Fruit fly (Drosophila melanogaster) whole organism, embryonic: ENCODE results near the gene Tyler.

Source experiments
- Atf3 ChIP-seq: fragments of 200-800 bp; sonication (Bioruptor generic); optimal IDR thresholded peaks from 3 replicates; lab custom pipeline; 2016; ENCODE audit warnings: missing biosample characterization, missing genetic modification characterization
- B-H2 ChIP-seq: fragments of 200-800 bp; sonication (Bioruptor generic); optimal IDR thresholded peaks from 2 replicates; lab custom pipeline; 2018; ENCODE audit warnings: missing biosample characterization, mild to moderate bottlenecking, missing genetic modification characterization
- CG11093 ChIP-seq: fragments of 200-800 bp; sonication (Bioruptor generic); IDR thresholded peaks from 3 replicates; pipeline ENCODE4 v1.3.6; 2022; ENCODE audit warnings: missing biosample characterization, missing genetic modification characterization
- CG11504 ChIP-seq: fragments of 200-800 bp; sonication (Bioruptor generic); optimal IDR thresholded peaks from 3 replicates; lab custom pipeline; 2019; ENCODE audit warnings: missing biosample characterization, mild to moderate bottlenecking, missing genetic modification characterization, moderate library complexity
- CG12155 ChIP-seq: fragments of 200-800 bp; sonication (Bioruptor generic); optimal IDR thresholded peaks from 3 replicates; lab custom pipeline; 2016; ENCODE audit warnings: missing biosample characterization, missing genetic modification characterization
- CG1603 ChIP-seq: fragments of 200-800 bp; sonication (Bioruptor generic); optimal IDR thresholded peaks from 2 replicates; lab custom pipeline; 2019; ENCODE audit warnings: missing biosample characterization, mild to moderate bottlenecking, missing genetic modification characterization, moderate library complexity
- CG1647 ChIP-seq: fragments of 200-800 bp; sonication (Bioruptor generic); optimal IDR thresholded peaks from 3 replicates; lab custom pipeline; 2016; ENCODE audit warnings: missing biosample characterization, missing genetic modification characterization
- CG16779 ChIP-seq: fragments of 200-800 bp; sonication (Bioruptor generic); IDR thresholded peaks from 2 replicates; pipeline ENCODE4 v1.3.6; 2022; ENCODE audit warnings: missing biosample characterization, missing genetic modification characterization
- CG16815 ChIP-seq: fragments of 200-800 bp; sonication (Bioruptor generic); optimal IDR thresholded peaks from 3 replicates; lab custom pipeline; 2017; ENCODE audit warnings: missing biosample characterization, mild to moderate bottlenecking, missing genetic modification characterization
- CG17612 ChIP-seq: fragments of 200-800 bp; sonication (Bioruptor generic); IDR thresholded peaks from 2 replicates; pipeline ENCODE4 v1.3.6; 2022; ENCODE audit warnings: missing biosample characterization, missing genetic modification characterization
- CG2116 ChIP-seq: fragments of 200-800 bp; sonication (Bioruptor generic); optimal IDR thresholded peaks from 3 replicates; lab custom pipeline; 2018; ENCODE audit warnings: missing biosample characterization, mild to moderate bottlenecking, missing genetic modification characterization
- CG2129 ChIP-seq: fragments of 200-800 bp; sonication (Bioruptor generic); IDR thresholded peaks from 2 replicates; pipeline ENCODE4 v1.3.6; 2022; ENCODE audit warnings: missing biosample characterization, missing genetic modification characterization; ENCODE audit not compliant: partially characterized antibody
- CG34422 ChIP-seq: fragments of 200-800 bp; sonication (Bioruptor generic); IDR thresholded peaks from 3 replicates; pipeline ENCODE4 v1.3.6; 2022; ENCODE audit warnings: missing biosample characterization, missing genetic modification characterization
- CG6683 ChIP-seq: fragments of 200-800 bp; sonication (Bioruptor generic); optimal IDR thresholded peaks from 2 replicates; lab custom pipeline; 2017; ENCODE audit warnings: missing biosample characterization, mild to moderate bottlenecking, missing genetic modification characterization, missing genetic modification reagents
- CG6813 ChIP-seq: fragments of 200-800 bp; sonication (Bioruptor generic); optimal IDR thresholded peaks from 2 replicates; lab custom pipeline; 2017; ENCODE audit warnings: missing biosample characterization, missing genetic modification characterization, mild to moderate bottlenecking, moderate library complexity, missing genetic modification reagents
- CG7271 ChIP-seq: fragments of 200-800 bp; sonication (Bioruptor generic); optimal IDR thresholded peaks from 2 replicates; lab custom pipeline; 2018; ENCODE audit warnings: missing biosample characterization, mild to moderate bottlenecking, missing genetic modification characterization, moderate library complexity
- CG9437 ChIP-seq: fragments of 200-800 bp; sonication (Bioruptor generic); optimal IDR thresholded peaks from 2 replicates; lab custom pipeline; 2018; ENCODE audit warnings: missing biosample characterization, mild to moderate bottlenecking, missing genetic modification characterization
- Camta ChIP-seq: fragments of 200-800 bp; sonication (Bioruptor generic); optimal IDR thresholded peaks from 2 replicates; lab custom pipeline; 2016; ENCODE audit warnings: missing biosample characterization, missing genetic modification characterization
- D ChIP-seq, 2 experiments: fragments of 200-800 bp in 1 of 2; fragments of >200 bp in 1 of 2; sonication (Bioruptor generic) in 1 of 2; optimal IDR thresholded peaks; 2 replicates in 1 of 2; 3 replicates in 1 of 2; lab custom pipeline; 2017; ENCODE audit warnings: mild to moderate bottlenecking in 1 of 2, missing biosample characterization in 1 of 2, missing genetic modification characterization in 1 of 2, missing genetic modification reagents in 1 of 2
- Dll ChIP-seq: fragments of 200-800 bp; sonication (Bioruptor generic); IDR thresholded peaks from 4 replicates; pipeline ENCODE4 v1.3.6; 2022; ENCODE audit warnings: missing biosample characterization, missing genetic modification characterization; ENCODE audit not compliant: partially characterized antibody
- Eip74EF ChIP-seq, 2 experiments: fragments of 200-800 bp in 1 of 2; fragments of >200 bp in 1 of 2; sonication (Bioruptor generic) in 1 of 2; optimal IDR thresholded peaks; 2 replicates each; lab custom pipeline; 2017 to 2019; ENCODE audit warnings: missing biosample characterization in 2 of 2, missing genetic modification characterization in 2 of 2, mild to moderate bottlenecking in 1 of 2, moderate library complexity in 1 of 2
- Gug ChIP-seq: fragments of 200-800 bp; sonication (Bioruptor generic); IDR thresholded peaks from 4 replicates; pipeline ENCODE4 v1.3.6; 2022; ENCODE audit warnings: missing biosample characterization, missing genetic modification characterization
- HLH54F ChIP-seq: fragments of 200-800 bp; sonication (Bioruptor generic); optimal IDR thresholded peaks from 3 replicates; lab custom pipeline; 2016; ENCODE audit warnings: missing biosample characterization, missing genetic modification characterization
- Max ChIP-seq: fragments of 200-800 bp; sonication (Bioruptor generic); optimal IDR thresholded peaks from 2 replicates; lab custom pipeline; 2016; ENCODE audit warnings: missing biosample characterization, mild to moderate bottlenecking, missing genetic modification characterization
- Oaz ChIP-seq: fragments of 200-800 bp; sonication (Bioruptor generic); IDR thresholded peaks from 2 replicates; pipeline ENCODE4 v1.3.6; 2022; ENCODE audit warnings: missing biosample characterization, missing genetic modification characterization
- Ravus ChIP-seq: fragments of 200-800 bp; sonication (Bioruptor generic); IDR thresholded peaks from 2 replicates; pipeline ENCODE4 v1.3.6; 2022; ENCODE audit warnings: missing biosample characterization, missing genetic modification characterization
- Six4 ChIP-seq: fragments of 200-800 bp; sonication (Bioruptor generic); optimal IDR thresholded peaks from 2 replicates; lab custom pipeline; 2016; ENCODE audit warnings: missing biosample characterization, missing genetic modification characterization
- Sry-β ChIP-seq: fragments of 200-800 bp; sonication (Bioruptor generic); optimal IDR thresholded peaks from 2 replicates; lab custom pipeline; 2018; ENCODE audit warnings: missing biosample characterization, mild to moderate bottlenecking, missing genetic modification characterization, moderate library complexity
- ac ChIP-seq: fragments of 200-800 bp; sonication (Bioruptor generic); optimal IDR thresholded peaks from 3 replicates; lab custom pipeline; 2017; ENCODE audit warnings: missing biosample characterization, mild to moderate bottlenecking, missing genetic modification characterization
- bigmax ChIP-seq: fragments of 200-800 bp; sonication (Bioruptor generic); optimal IDR thresholded peaks from 2 replicates; lab custom pipeline; 2018; ENCODE audit warnings: missing biosample characterization, mild to moderate bottlenecking, missing genetic modification characterization
- bsh ChIP-seq, 2 experiments: fragments of 200-800 bp; sonication (Bioruptor generic); optimal IDR thresholded peaks; 2 replicates each; lab custom pipeline; 2017 to 2018; ENCODE audit warnings: mild to moderate bottlenecking in 2 of 2, missing biosample characterization in 2 of 2, missing genetic modification characterization in 2 of 2, moderate library complexity in 1 of 2
- ci ChIP-seq: fragments of 200-800 bp; sonication (Bioruptor generic); IDR thresholded peaks from 3 replicates; pipeline ENCODE4 v1.3.6; 2022; ENCODE audit warnings: missing biosample characterization, missing genetic modification characterization
- fru ChIP-seq: fragments of >200 bp; optimal IDR thresholded peaks from 2 replicates; lab custom pipeline; 2017
- fu2 ChIP-seq: fragments of 200-800 bp; sonication (Bioruptor generic); optimal IDR thresholded peaks from 2 replicates; lab custom pipeline; 2016; ENCODE audit warnings: missing biosample characterization, missing genetic modification characterization
- oc ChIP-seq: fragments of 200-800 bp; sonication (Bioruptor generic); optimal IDR thresholded peaks from 2 replicates; lab custom pipeline; 2018; ENCODE audit warnings: missing biosample characterization, mild to moderate bottlenecking, missing genetic modification characterization, moderate library complexity
- odd ChIP-seq: fragments of 200-800 bp; sonication (Bioruptor generic); optimal IDR thresholded peaks from 2 replicates; lab custom pipeline; 2017; ENCODE audit warnings: missing biosample characterization, mild to moderate bottlenecking, missing genetic modification characterization
- onecut ChIP-seq: fragments of 200-800 bp; sonication (Bioruptor generic); IDR thresholded peaks from 2 replicates; pipeline ENCODE4 v1.3.6; 2022; ENCODE audit warnings: missing biosample characterization, missing genetic modification characterization
- org-1 ChIP-seq: fragments of 200-800 bp; sonication (Bioruptor generic); optimal IDR thresholded peaks from 2 replicates; lab custom pipeline; 2017; ENCODE audit warnings: missing biosample characterization, missing genetic modification characterization
- otp ChIP-seq: fragments of 200-800 bp; sonication (Bioruptor generic); IDR thresholded peaks from 3 replicates; pipeline ENCODE4, ENCODE4 v1.3.6; 2022; ENCODE audit warnings: missing biosample characterization, missing genetic modification characterization
- pfk ChIP-seq: fragments of 200-800 bp; sonication (Bioruptor generic); optimal IDR thresholded peaks from 2 replicates; lab custom pipeline; 2018; ENCODE audit warnings: missing biosample characterization, mild to moderate bottlenecking, missing genetic modification characterization, moderate library complexity
- prd ChIP-seq, 3 experiments: fragments of >200 bp in 2 of 3; fragments of 200-800 bp in 1 of 3; sonication (Bioruptor generic) in 1 of 3; optimal IDR thresholded peaks in 2 of 3; IDR thresholded peaks in 1 of 3; 2 replicates in 2 of 3; 3 replicates in 1 of 3; pipeline versions ENCODE4 v1.3.6 to Lab custom; 2017 to 2022; ENCODE audit warnings: missing biosample characterization in 1 of 3, missing genetic modification characterization in 1 of 3
- pros ChIP-seq: fragments of 200-800 bp; sonication (Bioruptor generic); optimal IDR thresholded peaks from 3 replicates; lab custom pipeline; 2019; ENCODE audit warnings: missing biosample characterization, mild to moderate bottlenecking, missing genetic modification characterization, moderate library complexity
- sna ChIP-seq: fragments of 200-800 bp; sonication (Bioruptor generic); IDR thresholded peaks from 2 replicates; pipeline ENCODE4 v1.3.6; 2022; ENCODE audit warnings: missing biosample characterization, missing genetic modification characterization; ENCODE audit not compliant: partially characterized antibody
- trh ChIP-seq: fragments of 200-800 bp; sonication (Bioruptor generic); optimal IDR thresholded peaks from 2 replicates; lab custom pipeline; 2016; ENCODE audit warnings: missing biosample characterization, missing genetic modification characterization
- vnd ChIP-seq: fragments of 200-800 bp; sonication (Bioruptor generic); IDR thresholded peaks from 3 replicates; pipeline ENCODE4 v1.3.6; 2022; ENCODE audit warnings: missing biosample characterization, missing genetic modification characterization; ENCODE audit not compliant: partially characterized antibody
- z ChIP-seq: fragments of 200-800 bp; sonication (Bioruptor generic); IDR thresholded peaks from 3 replicates; pipeline ENCODE4 v1.3.6; 2022; ENCODE audit warnings: missing biosample characterization, missing genetic modification characterization

Gene Tyler

dm6 chrX:19662583-19663195, 51.4 kb downstream of the Tyler start (continued):
- TF ChIP-seq D (optimal IDR thresholded peaks at IDR 0.05; lab: Kevin White, UChicago) (no peak), D (GFP tag; optimal IDR thresholded peaks at IDR 0.05; lab: Kevin White, UChicago) (no peak), CG2116 (GFP tag; lab: Kevin White, UChicago) (no peak)
- TF ChIP-seq, all 482 proteins: peak for 36

DNA sequence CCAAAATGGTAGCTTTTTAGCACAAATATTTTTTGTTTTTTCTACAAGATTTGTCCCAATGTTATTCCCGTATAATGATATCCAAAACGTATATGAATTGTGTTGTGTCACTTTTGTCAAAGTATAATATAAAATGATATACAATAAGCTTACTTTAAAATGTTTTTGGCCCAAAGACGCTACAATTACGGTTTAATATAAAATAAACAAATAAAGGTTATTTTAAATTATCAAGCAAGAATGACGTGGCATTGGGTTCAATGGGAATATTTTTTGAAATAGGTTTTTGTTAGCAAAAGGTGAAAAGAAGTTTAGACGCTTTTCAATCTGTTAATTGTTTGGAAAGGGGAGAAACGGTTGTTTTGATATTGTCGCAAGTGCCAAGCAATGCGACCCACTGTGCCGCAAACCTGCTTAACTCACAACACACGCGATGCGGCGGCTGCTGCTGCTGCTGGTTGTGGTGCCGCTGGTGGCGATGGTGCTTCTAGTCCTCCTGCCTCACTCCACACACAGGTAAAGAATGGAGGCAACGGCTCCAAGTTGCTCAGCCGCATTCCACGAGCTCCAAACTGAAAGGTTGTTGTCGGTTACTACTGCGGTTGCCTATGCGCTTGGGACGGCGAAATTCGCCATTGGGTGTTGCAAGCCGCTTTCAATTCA, 52.0 kb downstream of the Tyler start:
- TF ChIP-seq Sry-β (GFP tag; lab: Kevin White, UChicago) (no peak), vnd (GFP tag; lab: Robert Waterston, UW) (no peak), pfk (GFP tag; lab: Kevin White, UChicago) (no peak), CG7271 (tag; lab: Kevin White, UChicago) (no peak), bsh (GFP tag; optimal IDR thresholded peaks at IDR 0.05; lab: Kevin White, UChicago) (peak in 1 of 2 experiments; percentile 31), ci (GFP tag; lab: Robert Waterston, UW) (no peak), Eip74EF (GFP tag; optimal IDR thresholded peaks at IDR 0.05; lab: Kevin White, UChicago) (no peak), CG6683 (GFP tag; lab: Kevin White, UChicago) (no peak), CG34422 (GFP tag; lab: Robert Waterston, UW) (no peak), CG16815 (GFP tag; lab: Kevin White, UChicago) (peak; percentile 61), trh (no peak), Camta (peak; percentile 49), Dll (GFP tag; lab: Robert Waterston, UW) (no peak), onecut (GFP tag; lab: Robert Waterston, UW) (no peak), otp (GFP tag; lab: Robert Waterston, UW) (no peak), Atf3 (GFP tag; lab: Kevin White, UChicago) (no peak), Six4 (GFP tag; lab: Kevin White, UChicago) (peak; percentile 41), Oaz (GFP tag; lab: Robert Waterston, UW) (no peak), CG1603 (tag; lab: Kevin White, UChicago) (no peak), CG6813 (GFP tag; lab: Kevin White, UChicago) (no peak), CG16779 (GFP tag; lab: Robert Waterston, UW) (no peak), CG2129 (no peak), fru (lab: Kevin White, UChicago) (no peak), sna (GFP tag; lab: Robert Waterston, UW) (no peak), CG11504 (tag; lab: Kevin White, UChicago) (peak; percentile 53), B-H2 (GFP tag; lab: Kevin White, UChicago) (no peak), CG11093 (GFP tag; lab: Robert Waterston, UW) (no peak), pros (no peak), z (GFP tag; lab: Robert Waterston, UW) (no peak), HLH54F (GFP tag; lab: Kevin White, UChicago) (peak; percentile 37), org-1 (GFP tag; lab: Kevin White, UChicago) (peak; percentile 51), Ravus (no peak), oc (tag; lab: Kevin White, UChicago) (no peak), CG17612 (GFP tag; lab: Robert Waterston, UW) (no peak), CG12155 (peak; percentile 2), Max (GFP tag; lab: Kevin White, UChicago) (peak; percentile 58), bigmax (GFP tag; lab: Kevin White, UChicago) (no peak), CG9437 (GFP tag; lab: Kevin White, UChicago) (peak; percentile 76), fu2 (GFP tag; lab: Kevin White, UChicago) (no peak), prd (optimal IDR thresholded peaks at IDR 0.05; lab: Kevin White, UChicago) (no peak), prd (GFP tag; IDR thresholded peaks at IDR 0.05; lab: Robert Waterston, UW) (0 out of 3 replicates have a peak, but pooled peaks have one; percentile 16), odd (GFP tag; lab: Kevin White, UChicago) (peak; percentile 58), CG1647 (GFP tag; lab: Kevin White, UChicago) (no peak), Gug (GFP tag; lab: Robert Waterston, UW) (no peak), ac (GFP tag; lab: Kevin White, UChicago) (no peak)
